Worm (Caenorhabditis elegans): ENCODE results near the gene mif-4.

mif-4 gene

ce11 chrIV:6376473-6377115, 40.8 kb upstream of the mif-4 start, which contains the start of the genes hrpf-2 and bli-6 (continued):
- TF ChIP-seq ets-5 (GFP tag; IDR thresholded peaks at IDR 0.05) = no peak
- peak; percentile 55 for TF ChIP-seq irx-1 (tag; optimal IDR thresholded peaks at IDR 0.05)
- no peak for TF ChIP-seq pax-3 (tag; optimal IDR thresholded peaks at IDR 0.05)
- TF ChIP-seq nhr-85 (tag) = peak; percentile 86
- TF ChIP-seq jun-1 (tag; optimal IDR thresholded peaks at IDR 0.05) = peak; percentile 39
- TF ChIP-seq unc-86 (tag; optimal IDR thresholded peaks at IDR 0.05) = peak; percentile 77
- peak; percentile 92 for TF ChIP-seq mep-1 (tag; optimal IDR thresholded peaks at IDR 0.05)
- TF ChIP-seq fkh-10 (GFP tag; optimal IDR thresholded peaks at IDR 0.05) = no peak
- TF ChIP-seq unc-30 (tag; optimal IDR thresholded peaks at IDR 0.05) = no peak
- TF ChIP-seq nhr-71 (tag; optimal IDR thresholded peaks at IDR 0.05) = peak; percentile 89
- peak in 1 of 2 experiments; percentile 54 for TF ChIP-seq mdl-1 (tag; optimal IDR thresholded peaks at IDR 0.05)
- TF ChIP-seq unc-62 (GFP tag; optimal IDR thresholded peaks at IDR 0.05) = no peak
- TF ChIP-seq lsy-2 (tag; optimal IDR thresholded peaks at IDR 0.05) = peak; percentile 83 to 91
- TF ChIP-seq ztf-4 (tag; optimal IDR thresholded peaks at IDR 0.05) = no peak
- TF ChIP-seq snpc-4 (tag; optimal IDR thresholded peaks at IDR 0.05) = peak; percentile 59
- TF ChIP-seq unc-130 (tag; optimal IDR thresholded peaks at IDR 0.05) = peak; percentile 34
- TF ChIP-seq swsn-7 (tag; optimal IDR thresholded peaks at IDR 0.05) = peak; percentile 72
- TF ChIP-seq fkh-8 (tag; optimal IDR thresholded peaks at IDR 0.05) = peak; percentile 64
- TF ChIP-seq isw-1 (GFP tag; IDR thresholded peaks at IDR 0.05) = peak; percentile 61
- TF ChIP-seq Y116A8C.19 (tag; optimal IDR thresholded peaks at IDR 0.05; ENCODE audit: borderline replicate concordance) = no peak
- no peak for TF ChIP-seq hpl-2 (GFP tag; optimal IDR thresholded peaks at IDR 0.05)
- no peak for TF ChIP-seq ceh-88 (GFP tag; IDR thresholded peaks at IDR 0.05)
- TF ChIP-seq skn-1 (tag; optimal IDR thresholded peaks at IDR 0.05) = peak; percentile 91
- peak; percentile 4 for TF ChIP-seq sox-4 (tag; optimal IDR thresholded peaks at IDR 0.05)
- TF ChIP-seq nhr-28 (tag; optimal IDR thresholded peaks at IDR 0.05) = no peak
- TF ChIP-seq C16A3.4 (tag; optimal IDR thresholded peaks at IDR 0.05) = peak; percentile 84
- no peak for TF ChIP-seq aha-1 (tag; optimal IDR thresholded peaks at IDR 0.05)
- peak; percentile 87 for TF ChIP-seq efl-1 (optimal IDR thresholded peaks at IDR 0.05)
- TF ChIP-seq efl-1 (GFP tag; optimal IDR thresholded peaks at IDR 0.05 in 1 of 2) = peak; percentile 83 to 98
- no peak for TF ChIP-seq zag-1 (tag; optimal IDR thresholded peaks at IDR 0.05)
- TF ChIP-seq lin-39 (tag; optimal IDR thresholded peaks at IDR 0.05) = peak; percentile 30
- peak; percentile 72 for TF ChIP-seq dsc-1 (tag; optimal IDR thresholded peaks at IDR 0.05)
- TF ChIP-seq nhr-237 (tag; optimal IDR thresholded peaks at IDR 0.05) = no peak
- TF ChIP-seq dpl-1 (GFP tag; optimal IDR thresholded peaks at IDR 0.05) = peak; percentile 79 to 87 (median 86)
- TF ChIP-seq pqm-1 (tag; optimal IDR thresholded peaks at IDR 0.05) = no peak
- TF ChIP-seq ces-1 (GFP tag; optimal IDR thresholded peaks at IDR 0.05) = no peak
- peak; percentile 74 for TF ChIP-seq xbp-1 (tag; optimal IDR thresholded peaks at IDR 0.05)
- TF ChIP-seq nhr-77 (tag; optimal IDR thresholded peaks at IDR 0.05) = peak; percentile 58
- TF ChIP-seq egl-13 (tag; optimal IDR thresholded peaks at IDR 0.05) = peak; percentile 54
- TF ChIP-seq ztf-11 (tag; optimal IDR thresholded peaks at IDR 0.05) = peak in 1 of 2 experiments; percentile 31
- TF ChIP-seq mab-9 (GFP tag; IDR thresholded peaks at IDR 0.05) = no peak
- TF ChIP-seq aly-2 (tag; optimal IDR thresholded peaks at IDR 0.05) = no peak
- TF ChIP-seq ceh-8 (GFP tag; optimal IDR thresholded peaks at IDR 0.05) = no peak
- TF ChIP-seq nhr-84 (tag; optimal IDR thresholded peaks at IDR 0.05) = no peak
- TF ChIP-seq pag-3 (tag; optimal IDR thresholded peaks at IDR 0.05; ENCODE audit: borderline replicate concordance, insufficient read depth) = no peak
- TF ChIP-seq lin-35 (GFP tag; optimal IDR thresholded peaks at IDR 0.05) = peak; percentile 85 to 91
- no peak for TF ChIP-seq mef-2 (tag; optimal IDR thresholded peaks at IDR 0.05)
- peak; percentile 14 for TF ChIP-seq fos-1 (tag; optimal IDR thresholded peaks at IDR 0.05)
- TF ChIP-seq alr-1 (tag; optimal IDR thresholded peaks at IDR 0.05; ENCODE audit: borderline replicate concordance) = no peak
- TF ChIP-seq lin-14 (GFP tag; optimal IDR thresholded peaks at IDR 0.05) = peak; percentile 77
- TF ChIP-seq lin-15B (tag; optimal IDR thresholded peaks at IDR 0.05) = peak; percentile 93
- TF ChIP-seq sup-37 (GFP tag; optimal IDR thresholded peaks at IDR 0.05) = no peak
- TF ChIP-seq vab-15 (tag; optimal IDR thresholded peaks at IDR 0.05) = peak; percentile 5

All from whole organism, L1 larva.